Worm (Caenorhabditis elegans): ENCODE results near the gene C49H3.4.
A peak's percentile ranks its signal among the peaks of the same experiment; 100 is the strongest.

- TF ChIP-seq unc-62 (GFP tag; optimal IDR thresholded peaks at IDR 0.05): no peak
- no peak for TF ChIP-seq nhr-179 (tag; optimal IDR thresholded peaks at IDR 0.05)
- TF ChIP-seq repo-1 (tag; optimal IDR thresholded peaks at IDR 0.05): no peak
- TF ChIP-seq Y79H2A.3 (GFP tag; conservative IDR thresholded peaks at IDR 0.05): no peak
- no peak for TF ChIP-seq F55B11.4 (tag; optimal IDR thresholded peaks at IDR 0.05; ENCODE audit: borderline replicate concordance, insufficient read depth)
- no peak for TF ChIP-seq mes-4 (tag; optimal IDR thresholded peaks at IDR 0.05)
- TF ChIP-seq mcd-1 (GFP tag; IDR thresholded peaks at IDR 0.05): no peak
- TF ChIP-seq ZK185.1 (tag; optimal IDR thresholded peaks at IDR 0.05; ENCODE audit: poor library complexity, severe bottlenecking): peak; percentile 11
- no peak for TF ChIP-seq tbp1 (GFP tag; optimal IDR thresholded peaks at IDR 0.05)
Observed at ce11 chrIV:7910197-7910735, 4.8 kb upstream of the C49H3.4 start, which contains the start of the genes npp-27 and ntl-4.
